Worm (Caenorhabditis elegans): Measurements from ENCODE around the gene oac-48.

DNA sequence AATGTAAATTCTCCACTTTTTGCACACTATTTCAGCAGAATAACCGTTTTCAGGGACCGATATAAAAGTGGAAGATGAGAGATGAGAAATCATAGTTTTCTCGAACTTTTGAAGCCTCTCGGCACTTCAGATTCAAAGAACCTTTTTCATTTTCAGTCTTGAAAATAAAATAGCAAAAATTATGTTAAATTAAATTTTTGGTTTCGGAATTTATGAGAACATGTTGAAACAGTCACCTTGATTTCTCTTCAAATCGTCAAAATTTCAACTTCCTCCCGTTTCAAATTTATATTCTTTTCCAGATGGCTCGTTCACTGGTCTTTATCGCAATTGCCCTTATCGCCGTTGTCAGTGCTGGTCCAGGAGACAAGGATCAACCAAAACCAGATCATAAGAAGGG is 5.0 kb downstream of the oac-48 start, which contains the start of gene srlf-26:
- TF ChIP-seq him-1 (tag; optimal IDR thresholded peaks at IDR 0.05) = no peak
- no peak for TF ChIP-seq W03F9.2 (tag; optimal IDR thresholded peaks at IDR 0.05)

Measured in whole organism, L4/young adult.